Worm (Caenorhabditis elegans) whole organism, L4 larva: ENCODE results near the gene ugt-7.

Experiments used
- T26A8.4 ChIP-seq: fragments of 200-800 bp; sonication (Bioruptor generic); IDR thresholded peaks from 2 replicates; pipeline ENCODE4 v1.3.6; 2022; ENCODE audit warnings: missing genetic modification characterization, missing compliant biosample characterization
- ceh-28 ChIP-seq: fragments of 150-350 bp; optimal IDR thresholded peaks from 2 replicates; lab custom pipeline; 2014; ENCODE audit warnings: missing biosample characterization, missing genetic modification reagents, missing genetic modification characterization
- fkh-10 ChIP-seq: fragments of 150-350 bp; optimal IDR thresholded peaks from 2 replicates; lab custom pipeline; 2014; ENCODE audit warnings: missing biosample characterization, missing genetic modification reagents, missing genetic modification characterization
- jun-1 ChIP-seq: fragments of 150-350 bp; optimal IDR thresholded peaks from 2 replicates; lab custom pipeline; 2014; ENCODE audit warnings: missing biosample characterization, missing genetic modification reagents, missing genetic modification characterization
- lin-29 ChIP-seq: fragments of 200-800 bp; sonication (Bioruptor generic); IDR thresholded peaks from 2 replicates; pipeline ENCODE4 v1.3.6; 2022; ENCODE audit warnings: missing genetic modification reagents, missing genetic modification characterization, missing compliant biosample characterization
- nhr-76 ChIP-seq: fragments of 150-350 bp; optimal IDR thresholded peaks from 2 replicates; lab custom pipeline; 2014; ENCODE audit warnings: missing biosample characterization, missing genetic modification characterization
- snpc-1.2 ChIP-seq: fragments of 200-800 bp; sonication (Bioruptor generic); IDR thresholded peaks from 2 replicates; pipeline ENCODE4 v1.3.6; 2022; ENCODE audit warnings: missing genetic modification reagents, missing genetic modification characterization, missing compliant biosample characterization
- vab-7 ChIP-seq: fragments of 200-800 bp; sonication (Bioruptor generic); IDR thresholded peaks from 2 replicates; pipeline ENCODE4 v1.3.6; 2022; ENCODE audit warnings: missing genetic modification reagents, missing genetic modification characterization, missing compliant biosample characterization
- ztf-11 ChIP-seq: fragments of 150-350 bp; optimal IDR thresholded peaks from 2 replicates; lab custom pipeline; 2014; ENCODE audit warnings: missing biosample characterization, missing genetic modification characterization

ce11 chrV:4980094-4980493, 20.3 kb downstream of the ugt-7 start:
- TF ChIP-seq lin-29, result no peak
- no peak for TF ChIP-seq T26A8.4 (GFP tag; lab: Robert Waterston, UW)
- no peak for TF ChIP-seq vab-7 (GFP tag; lab: Robert Waterston, UW)
- no peak for TF ChIP-seq jun-1 (tag; lab: Kevin White, UChicago)
- no peak for TF ChIP-seq ceh-28 (tag; lab: Kevin White, UChicago)
- no peak for TF ChIP-seq nhr-76 (tag; lab: Kevin White, UChicago)
- no peak for TF ChIP-seq fkh-10 (GFP tag; lab: Kevin White, UChicago)
- no peak for TF ChIP-seq ztf-11 (tag; lab: Kevin White, UChicago)
- TF ChIP-seq snpc-1.2 (GFP tag; lab: Robert Waterston, UW), result no peak
